Worm (Caenorhabditis elegans) whole organism, L1 larva: ENCODE data around the gene sor-1.

ENCODE experiments used
- F16B12.6 ChIP-seq: fragments of 150-350 bp; optimal IDR thresholded peaks from 2 replicates; lab custom pipeline; 2014; ENCODE audit warnings: missing biosample characterization, missing genetic modification characterization
- dsc-1 ChIP-seq: sonication (generic microtip); optimal IDR thresholded peaks from 2 replicates; lab custom pipeline; 2016; ENCODE audit warnings: mild to moderate bottlenecking, missing genetic modification characterization, missing compliant biosample characterization
- efl-3 ChIP-seq: fragments of 200-800 bp; sonication (Bioruptor generic); optimal IDR thresholded peaks from 2 replicates; lab custom pipeline; 2018; ENCODE audit warnings: mild to moderate bottlenecking, missing genetic modification characterization, missing compliant biosample characterization
- lsy-2 ChIP-seq, 2 experiments: fragments of 150-350 bp; optimal IDR thresholded peaks; 2 replicates each; lab custom pipeline; 2014; ENCODE audit warnings: missing biosample characterization in 2 of 2, missing genetic modification characterization in 2 of 2
- nhr-85 ChIP-seq: sonication (generic microtip); peaks from one replicate; lab custom pipeline; 2016; ENCODE audit warnings: missing genetic modification characterization, inconsistent platforms, missing compliant biosample characterization
- sox-4 ChIP-seq: sonication (generic microtip); optimal IDR thresholded peaks from 2 replicates; lab custom pipeline; 2016; ENCODE audit warnings: missing genetic modification characterization, missing compliant biosample characterization

Gene sor-1

ce11 chrIII:8467520-8467919 lies 49.6 kb downstream of the sor-1 start:
- TF ChIP-seq F16B12.6 (tag; lab: Kevin White, UChicago) = no peak
- TF ChIP-seq lsy-2 (tag; optimal IDR thresholded peaks at IDR 0.05; lab: Kevin White, UChicago) = no peak
- TF ChIP-seq efl-3 (GFP tag; lab: Kevin White, UChicago) = no peak
- TF ChIP-seq dsc-1 (tag; lab: Kevin White, UChicago) = peak; percentile 51
- TF ChIP-seq sox-4 (tag; lab: Kevin White, UChicago) = no peak
- TF ChIP-seq nhr-85 = no peak
